Fruit fly (Drosophila melanogaster): ENCODE data around the gene CG3402.
A peak's percentile ranks its signal among the peaks of the same experiment; 100 is the strongest.

The CG3402 gene

dm6 chr3L:640324-640974 lies 12.2 kb downstream of the CG3402 start:
- TF ChIP-seq CG7045 (GFP tag; optimal IDR thresholded peaks at IDR 0.05) (no peak), pad (GFP tag; optimal IDR thresholded peaks at IDR 0.05) (peak; percentile 81), Mnt (GFP tag; optimal IDR thresholded peaks at IDR 0.05) (peak; percentile 32), Hr96 (GFP tag; optimal IDR thresholded peaks at IDR 0.05) (peak; percentile 56), CG1620 (GFP tag; optimal IDR thresholded peaks at IDR 0.05) (peak; percentile 67), CG12768 (GFP tag; optimal IDR thresholded peaks at IDR 0.05) (no peak), ovo (GFP tag; optimal IDR thresholded peaks at IDR 0.05) (peak; percentile 81), CG7101 (tag; optimal IDR thresholded peaks at IDR 0.05) (peak; percentile 69), CG11617 (GFP tag; optimal IDR thresholded peaks at IDR 0.05) (peak; percentile 62), cnc (optimal IDR thresholded peaks at IDR 0.05) (no peak), bab1 (GFP tag; optimal IDR thresholded peaks at IDR 0.05) (peak; percentile 79), kay (GFP tag; ENCODE audit: borderline replicate concordance) (no peak), tj (GFP tag; optimal IDR thresholded peaks at IDR 0.05) (peak; percentile 97), CG14711 (tag; optimal IDR thresholded peaks at IDR 0.05) (peak; percentile 72), Crg-1 (GFP tag; optimal IDR thresholded peaks at IDR 0.05) (peak; percentile 22)

- no peak for TF ChIP-seq CG12768 (GFP tag; optimal IDR thresholded peaks at IDR 0.05)
- peak; percentile 39 for TF ChIP-seq pad (GFP tag; optimal IDR thresholded peaks at IDR 0.05)
Measured at dm6 chr3L:639460-640103, 13.1 kb downstream of the CG3402 start.

dm6 chr3L:638757-639353 lies 13.8 kb downstream of the CG3402 start:
- no peak for TF ChIP-seq pad (GFP tag; optimal IDR thresholded peaks at IDR 0.05)
- no peak for TF ChIP-seq toe (GFP tag; optimal IDR thresholded peaks at IDR 0.05)
- TF ChIP-seq Hr96 (GFP tag; optimal IDR thresholded peaks at IDR 0.05): peak; percentile 16
- no peak for TF ChIP-seq bab1 (GFP tag; optimal IDR thresholded peaks at IDR 0.05)
- TF ChIP-seq CG7045 (GFP tag; optimal IDR thresholded peaks at IDR 0.05): no peak
- no peak for TF ChIP-seq CG7101 (tag; optimal IDR thresholded peaks at IDR 0.05)
- TF ChIP-seq CG33017 (tag; optimal IDR thresholded peaks at IDR 0.05): no peak
- no peak for TF ChIP-seq tj (GFP tag; optimal IDR thresholded peaks at IDR 0.05)
- no peak for TF ChIP-seq cic (GFP tag; optimal IDR thresholded peaks at IDR 0.05)
- TF ChIP-seq kay (GFP tag; ENCODE audit: borderline replicate concordance): peak; percentile 72

- TF ChIP-seq Mnt (GFP tag; optimal IDR thresholded peaks at IDR 0.05): peak; percentile 63
- TF ChIP-seq cic (GFP tag; optimal IDR thresholded peaks at IDR 0.05): peak; percentile 73
- no peak for TF ChIP-seq CG7101 (tag; optimal IDR thresholded peaks at IDR 0.05)
- TF ChIP-seq CG5204 (GFP tag; optimal IDR thresholded peaks at IDR 0.05): peak; percentile 2
- no peak for TF ChIP-seq Hr96 (GFP tag; optimal IDR thresholded peaks at IDR 0.05)
- TF ChIP-seq Crg-1 (GFP tag; optimal IDR thresholded peaks at IDR 0.05): no peak
- TF ChIP-seq pad (GFP tag; optimal IDR thresholded peaks at IDR 0.05): no peak
- TF ChIP-seq kay (GFP tag; ENCODE audit: borderline replicate concordance): peak; percentile 26
Measured at dm6 chr3L:638031-638414, 14.7 kb downstream of the CG3402 start.

- TF ChIP-seq Mnt (GFP tag; optimal IDR thresholded peaks at IDR 0.05): no peak
- TF ChIP-seq Clk (GFP tag; optimal IDR thresholded peaks at IDR 0.05): no peak
- TF ChIP-seq pad (GFP tag; optimal IDR thresholded peaks at IDR 0.05): no peak
- peak; percentile 61 for TF ChIP-seq kay (GFP tag; ENCODE audit: borderline replicate concordance)
- peak; percentile 47 for TF ChIP-seq CG12768 (GFP tag; optimal IDR thresholded peaks at IDR 0.05)
- TF ChIP-seq CG1620 (GFP tag; optimal IDR thresholded peaks at IDR 0.05): no peak
- TF ChIP-seq tj (GFP tag; optimal IDR thresholded peaks at IDR 0.05): peak; percentile 33
Measured at dm6 chr3L:637329-638030, 15.2 kb downstream of the CG3402 start.

- no peak for TF ChIP-seq tj (GFP tag; optimal IDR thresholded peaks at IDR 0.05)
- peak; percentile 1 for TF ChIP-seq CG7101 (tag; optimal IDR thresholded peaks at IDR 0.05)
- no peak for TF ChIP-seq Crg-1 (GFP tag; optimal IDR thresholded peaks at IDR 0.05)
- peak; percentile 31 for TF ChIP-seq CG5204 (GFP tag; optimal IDR thresholded peaks at IDR 0.05)
Measured at dm6 chr3L:636434-636833, 16.2 kb downstream of the CG3402 start.

dm6 chr3L:635529-635928 lies 17.2 kb downstream of the CG3402 start:
- TF ChIP-seq Hr96 (GFP tag; optimal IDR thresholded peaks at IDR 0.05): no peak
- TF ChIP-seq CG7045 (GFP tag; optimal IDR thresholded peaks at IDR 0.05): no peak
- TF ChIP-seq toe (GFP tag; optimal IDR thresholded peaks at IDR 0.05): no peak
- TF ChIP-seq tj (GFP tag; optimal IDR thresholded peaks at IDR 0.05): no peak
- no peak for TF ChIP-seq CG11617 (GFP tag; optimal IDR thresholded peaks at IDR 0.05)
- TF ChIP-seq Mnt (GFP tag; optimal IDR thresholded peaks at IDR 0.05): no peak

Data from whole organism, adult.